Fruit fly (Drosophila melanogaster): ENCODE results near the gene CG1695.

DNA sequence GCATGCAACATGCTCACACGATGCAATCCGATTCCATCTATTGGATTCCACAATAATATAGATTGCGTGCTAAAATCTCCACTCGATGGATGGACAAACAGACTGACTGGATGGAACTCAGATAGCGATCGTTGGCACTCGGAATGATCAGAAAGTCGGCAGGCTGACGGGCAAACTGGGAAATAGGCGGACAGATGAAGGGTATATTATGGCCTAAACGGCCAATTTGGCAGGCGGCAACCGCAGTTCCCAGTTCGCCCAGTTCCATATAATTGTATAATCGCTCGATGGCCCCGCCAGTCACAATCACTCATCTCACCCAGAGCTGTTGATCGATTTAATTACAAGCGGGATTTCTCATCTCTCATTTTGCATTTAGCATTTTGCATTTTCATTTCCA is 14.4 kb upstream of the CG1695 start, which contains the start of gene Obp19d:
- no peak for TF ChIP-seq CG11294 (GFP tag; IDR thresholded peaks at IDR 0.05)
- no peak for TF ChIP-seq CG16779 (tag; optimal IDR thresholded peaks at IDR 0.05)
- no peak for TF ChIP-seq esn (GFP tag; optimal IDR thresholded peaks at IDR 0.05)
- TF ChIP-seq CG8319 (GFP tag; optimal IDR thresholded peaks at IDR 0.05) = no peak
- no peak for TF ChIP-seq CG1621 (tag; optimal IDR thresholded peaks at IDR 0.05)

Data from whole organism, prepupa.